Fruit fly (Drosophila melanogaster) Kc167 (cell line): ENCODE data around the gene LSm-4.
A peak's percentile ranks its signal among the peaks of the same experiment; 100 is the strongest.

ENCODE experiments used
- Sin3A ChIP-seq: fragments of >200 bp; optimal IDR thresholded peaks from 2 replicates; lab custom pipeline; 2018; ENCODE audit warnings: missing external identifiers
- psq ChIP-seq: fragments of >200 bp; optimal IDR thresholded peaks from 2 replicates; lab custom pipeline; 2017; ENCODE audit warnings: missing external identifiers
- ttk ChIP-seq: sonication (Bioruptor generic); optimal IDR thresholded peaks from 2 replicates; lab custom pipeline; 2017; ENCODE audit warnings: missing external identifiers

DNA sequence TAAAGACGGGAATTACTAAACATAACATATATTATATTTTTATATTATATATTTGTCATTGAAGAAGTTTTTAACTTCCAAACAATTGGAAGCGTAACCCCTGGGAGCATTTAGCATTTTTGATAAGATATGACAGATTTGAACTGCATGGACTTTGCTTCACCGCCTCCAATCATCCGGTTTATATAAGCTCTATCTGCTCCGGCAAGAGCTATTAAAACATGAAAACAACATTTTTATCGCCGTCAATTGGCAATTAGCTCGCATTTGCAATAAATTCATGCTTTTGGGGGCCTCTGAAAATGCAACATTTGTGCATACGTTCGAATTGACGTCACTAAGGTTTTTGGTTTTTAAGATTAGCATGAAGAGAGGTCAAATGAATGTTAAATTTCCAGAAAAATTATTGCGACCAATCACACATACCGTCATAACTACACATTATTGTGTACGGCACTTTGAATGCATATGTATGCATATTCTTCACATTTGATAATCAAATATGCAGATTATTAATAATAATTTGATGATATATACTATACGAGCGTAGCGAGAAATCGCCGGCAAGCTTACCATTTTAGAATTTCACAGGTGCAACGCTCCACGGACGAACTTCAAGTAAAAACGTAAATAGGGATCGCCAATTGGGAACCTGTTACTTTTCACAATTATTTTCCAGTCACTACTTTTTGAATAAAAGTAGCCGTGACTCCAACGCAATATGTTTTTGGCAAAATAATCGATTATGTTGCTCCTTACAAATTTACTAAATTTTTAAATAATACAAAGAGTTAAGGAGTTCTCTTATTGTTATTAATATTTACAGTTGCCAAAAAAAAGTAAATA, 9.1 kb downstream of the LSm-4 start, which contains the start of gene Mdh1:
- TF ChIP-seq Sin3A (lab: Kevin White, UChicago) (no peak), psq (lab: Kevin White, UChicago) (peak; percentile 52), ttk (lab: Kevin White, UChicago) (no peak)
